Fruit fly (Drosophila melanogaster): ENCODE results near the gene CG45263.
A peak's percentile ranks its signal among the peaks of the same experiment; 100 is the strongest.

CG45263 gene

dm6 chr3R:8482881-8483280, 5.5 kb upstream of the CG45263 start (continued):
- no peak for TF ChIP-seq CG34224 (GFP tag; IDR thresholded peaks at IDR 0.05; ENCODE audit: partially characterized antibody)
- TF ChIP-seq Myb (GFP tag; optimal IDR thresholded peaks at IDR 0.05) = no peak
- no peak for TF ChIP-seq unc-4 (GFP tag; IDR thresholded peaks at IDR 0.05; ENCODE audit: partially characterized antibody)
- peak; percentile 37 for TF ChIP-seq HmgZ (tag; optimal IDR thresholded peaks at IDR 0.05)
- peak; percentile 20 for TF ChIP-seq disco-r (GFP tag; optimal IDR thresholded peaks at IDR 0.05)
- peak; percentile 61; the same call in 1 of the 3 replicates for TF ChIP-seq otp (GFP tag; IDR thresholded peaks at IDR 0.05)
- peak; percentile 86 for TF ChIP-seq vvl (GFP tag; IDR thresholded peaks at IDR 0.05)
- TF ChIP-seq CG2116 (GFP tag; optimal IDR thresholded peaks at IDR 0.05) = no peak
- TF ChIP-seq D19A (tag; optimal IDR thresholded peaks at IDR 0.05) = peak; percentile 69
- peak; percentile 74 for TF ChIP-seq grau (tag; optimal IDR thresholded peaks at IDR 0.05)
- TF ChIP-seq gsb-n (tag; optimal IDR thresholded peaks at IDR 0.05) = peak; percentile 23
- peak; percentile 58 for TF ChIP-seq klu (GFP tag; IDR thresholded peaks at IDR 0.05)
- TF ChIP-seq CG4617 (GFP tag; optimal IDR thresholded peaks at IDR 0.05; ENCODE audit: borderline replicate concordance) = no peak
- TF ChIP-seq Meics (GFP tag; optimal IDR thresholded peaks at IDR 0.05) = peak; percentile 79
- TF ChIP-seq Spps (tag; optimal IDR thresholded peaks at IDR 0.05) = peak; percentile 18
- peak; percentile 15 for TF ChIP-seq CG6854 (GFP tag; optimal IDR thresholded peaks at IDR 0.05)
- TF ChIP-seq CG32772 (GFP tag; IDR thresholded peaks at IDR 0.05) = peak; percentile 61
- TF ChIP-seq corto (GFP tag; optimal IDR thresholded peaks at IDR 0.05) = no peak
- TF ChIP-seq CG3995 (GFP tag; optimal IDR thresholded peaks at IDR 0.05) = no peak
- no peak for TF ChIP-seq sqz (GFP tag; optimal IDR thresholded peaks at IDR 0.05)
- no peak for TF ChIP-seq Hey (tag; optimal IDR thresholded peaks at IDR 0.05)
- TF ChIP-seq dmrt11E (tag; optimal IDR thresholded peaks at IDR 0.05) = peak; percentile 58
- no peak for TF ChIP-seq PHDP (tag; optimal IDR thresholded peaks at IDR 0.05)
- TF ChIP-seq CG11085 (GFP tag; IDR thresholded peaks at IDR 0.05) = peak; percentile 40; the same call in 1 of the 2 replicates
- no peak for TF ChIP-seq Sry-δ (GFP tag; optimal IDR thresholded peaks at IDR 0.05)
- TF ChIP-seq CG2678 (tag; optimal IDR thresholded peaks at IDR 0.05) = peak; percentile 84
- TF ChIP-seq CG13424 (tag; optimal IDR thresholded peaks at IDR 0.05) = peak; percentile 76
- 0 out of 3 replicates have a peak, but pooled peaks have one; percentile 39 for TF ChIP-seq CG11695 (GFP tag; IDR thresholded peaks at IDR 0.05)
- peak; percentile 78 for TF ChIP-seq chm (GFP tag; IDR thresholded peaks at IDR 0.05)
- TF ChIP-seq lola (GFP tag; optimal IDR thresholded peaks at IDR 0.05) = no peak
- TF ChIP-seq pum (GFP tag; optimal IDR thresholded peaks at IDR 0.05) = peak; percentile 59
- peak; percentile 53 for TF ChIP-seq CG9727 (GFP tag; optimal IDR thresholded peaks at IDR 0.05)
- TF ChIP-seq CG1233 (GFP tag; optimal IDR thresholded peaks at IDR 0.05) = peak; percentile 52
- peak; percentile 85 for TF ChIP-seq dysf (GFP tag; IDR thresholded peaks at IDR 0.05)
- 0 out of 2 replicates have a peak, but pooled peaks have one; percentile 14 for TF ChIP-seq CG31224 (GFP tag; IDR thresholded peaks at IDR 0.05)
- no peak for TF ChIP-seq HmgD (GFP tag; optimal IDR thresholded peaks at IDR 0.05)
- TF ChIP-seq fu2 (GFP tag; optimal IDR thresholded peaks at IDR 0.05) = no peak
- TF ChIP-seq CG12769 (tag; optimal IDR thresholded peaks at IDR 0.05) = peak; percentile 88
- TF ChIP-seq CG2129 (GFP tag; IDR thresholded peaks at IDR 0.05; ENCODE audit: partially characterized antibody) = no peak
- peak; percentile 54 for TF ChIP-seq CG14667 (GFP tag; IDR thresholded peaks at IDR 0.05)
- TF ChIP-seq Dek (tag; optimal IDR thresholded peaks at IDR 0.05) = peak; percentile 41
- peak; percentile 51; the same call in 1 of the 2 replicates for TF ChIP-seq CG6272 (GFP tag; IDR thresholded peaks at IDR 0.05)
- peak; percentile 76 for TF ChIP-seq CG4820 (GFP tag; optimal IDR thresholded peaks at IDR 0.05)
- TF ChIP-seq ac (GFP tag; optimal IDR thresholded peaks at IDR 0.05) = no peak
- peak; percentile 30 to 65 for TF ChIP-seq chif (GFP tag; optimal IDR thresholded peaks at IDR 0.05)
- TF ChIP-seq Gug (GFP tag; IDR thresholded peaks at IDR 0.05) = peak; percentile 78
- TF ChIP-seq gem (tag; optimal IDR thresholded peaks at IDR 0.05) = peak; percentile 80
- no peak for TF ChIP-seq Adf1 (GFP tag; IDR thresholded peaks at IDR 0.05)
- no peak for TF ChIP-seq kay (GFP tag; optimal IDR thresholded peaks at IDR 0.05)
- TF ChIP-seq CG13894 (tag; optimal IDR thresholded peaks at IDR 0.05) = no peak
- TF ChIP-seq gro (GFP tag; optimal IDR thresholded peaks at IDR 0.05) = no peak

All from whole organism, embryonic.